Fruit fly (Drosophila melanogaster) whole organism, embryonic: ENCODE data around the gene timeout.

Experiments
- Aef1 ChIP-seq: fragments of 200-800 bp; sonication (Bioruptor generic); IDR thresholded peaks from 3 replicates; pipeline ENCODE4 v1.3.6; 2022; ENCODE audit warnings: missing biosample characterization, missing genetic modification characterization
- CG10366 ChIP-seq: fragments of 200-800 bp; sonication (Bioruptor generic); IDR thresholded peaks from 2 replicates; pipeline ENCODE4 v1.3.6; 2022; ENCODE audit warnings: missing biosample characterization, missing genetic modification characterization
- CG10543 ChIP-seq: fragments of 200-800 bp; sonication (Bioruptor generic); optimal IDR thresholded peaks from 3 replicates; lab custom pipeline; 2017; ENCODE audit warnings: missing biosample characterization, mild to moderate bottlenecking, missing genetic modification characterization, moderate library complexity
- CG11093 ChIP-seq: fragments of 200-800 bp; sonication (Bioruptor generic); IDR thresholded peaks from 3 replicates; pipeline ENCODE4 v1.3.6; 2022; ENCODE audit warnings: missing biosample characterization, missing genetic modification characterization
- CG11723 ChIP-seq: fragments of 200-800 bp; sonication (Bioruptor generic); optimal IDR thresholded peaks from 2 replicates; lab custom pipeline; 2017; ENCODE audit warnings: missing biosample characterization, mild to moderate bottlenecking, missing genetic modification characterization
- CG12236 ChIP-seq: fragments of 200-800 bp; sonication (Bioruptor generic); optimal IDR thresholded peaks from 2 replicates; lab custom pipeline; 2016; ENCODE audit warnings: missing biosample characterization, missing genetic modification characterization
- CG14965 ChIP-seq: fragments of 200-800 bp; sonication (Bioruptor generic); optimal IDR thresholded peaks from 2 replicates; lab custom pipeline; 2016; ENCODE audit warnings: missing biosample characterization, missing genetic modification characterization, borderline replicate concordance
- CG15011 ChIP-seq: fragments of 200-800 bp; sonication (Bioruptor generic); optimal IDR thresholded peaks from 3 replicates; lab custom pipeline; 2018; ENCODE audit warnings: missing biosample characterization, mild to moderate bottlenecking, missing genetic modification characterization
- CG17612 ChIP-seq: fragments of 200-800 bp; sonication (Bioruptor generic); IDR thresholded peaks from 2 replicates; pipeline ENCODE4 v1.3.6; 2022; ENCODE audit warnings: missing biosample characterization, missing genetic modification characterization
- CG17802 ChIP-seq: fragments of 200-800 bp; sonication (Bioruptor generic); optimal IDR thresholded peaks from 2 replicates; lab custom pipeline; 2018; ENCODE audit warnings: missing biosample characterization, mild to moderate bottlenecking, missing genetic modification characterization, moderate library complexity
- CG1792 ChIP-seq: fragments of 200-800 bp; sonication (Bioruptor generic); optimal IDR thresholded peaks from 2 replicates; lab custom pipeline; 2016; ENCODE audit warnings: missing biosample characterization, missing genetic modification characterization
- CG18011 ChIP-seq: fragments of 200-800 bp; sonication (Bioruptor generic); optimal IDR thresholded peaks from 2 replicates; lab custom pipeline; 2017; ENCODE audit warnings: missing biosample characterization, missing genetic modification characterization, mild to moderate bottlenecking, moderate library complexity, missing genotype
- CG18262 ChIP-seq: fragments of 200-800 bp; optimal IDR thresholded peaks from 3 replicates; lab custom pipeline; 2019; ENCODE audit warnings: missing biosample characterization, mild to moderate bottlenecking, missing genetic modification characterization, moderate library complexity
- CG2199 ChIP-seq: fragments of 200-800 bp; sonication (Bioruptor generic); IDR thresholded peaks from 3 replicates; pipeline ENCODE4 v1.3.6; 2022; ENCODE audit warnings: missing biosample characterization, missing genetic modification characterization
- CG30020 ChIP-seq: fragments of 200-800 bp; optimal IDR thresholded peaks from 2 replicates; lab custom pipeline; 2019; ENCODE audit warnings: missing biosample characterization, mild to moderate bottlenecking, missing genetic modification characterization, moderate library complexity
- CG4360 ChIP-seq: fragments of 200-800 bp; sonication (Bioruptor generic); IDR thresholded peaks from 2 replicates; pipeline ENCODE4 v1.3.6; 2022; ENCODE audit warnings: missing biosample characterization, missing genetic modification characterization
- CG6791 ChIP-seq: fragments of 200-800 bp; sonication (Bioruptor generic); IDR thresholded peaks from 3 replicates; pipeline ENCODE4 v1.3.6; 2022; ENCODE audit warnings: missing biosample characterization, missing genetic modification characterization; ENCODE audit not compliant: partially characterized antibody
- CG7786 ChIP-seq: fragments of 200-800 bp; sonication (Bioruptor generic); optimal IDR thresholded peaks from 2 replicates; lab custom pipeline; 2016; ENCODE audit warnings: missing biosample characterization, missing genetic modification characterization
- CG8944 ChIP-seq: fragments of 200-800 bp; sonication (Bioruptor generic); optimal IDR thresholded peaks from 3 replicates; lab custom pipeline; 2016; ENCODE audit warnings: missing biosample characterization, missing genetic modification characterization
- Chrac-16 ChIP-seq: fragments of 200-800 bp; sonication (Bioruptor generic); optimal IDR thresholded peaks from 3 replicates; lab custom pipeline; 2016; ENCODE audit warnings: missing biosample characterization, missing genetic modification characterization
- Elba2 ChIP-seq: fragments of 200-800 bp; sonication (Bioruptor generic); optimal IDR thresholded peaks from 3 replicates; lab custom pipeline; 2016; ENCODE audit warnings: missing biosample characterization, missing genetic modification characterization
- Fer2 ChIP-seq: fragments of 200-800 bp; sonication (Bioruptor generic); optimal IDR thresholded peaks from 2 replicates; lab custom pipeline; 2018; ENCODE audit warnings: missing biosample characterization, mild to moderate bottlenecking, missing genetic modification characterization, moderate library complexity
- H2.0 ChIP-seq: fragments of 200-800 bp; sonication (Bioruptor generic); IDR thresholded peaks from 2 replicates; pipeline ENCODE4 v1.3.6; 2022; ENCODE audit warnings: missing biosample characterization, missing genetic modification characterization
- HLH3B ChIP-seq: fragments of 200-800 bp; sonication (Bioruptor generic); IDR thresholded peaks from 2 replicates; pipeline ENCODE4 v1.3.6; 2022; ENCODE audit warnings: missing biosample characterization, missing genetic modification characterization
- Hsf ChIP-seq: fragments of 200-800 bp; sonication (Bioruptor generic); optimal IDR thresholded peaks from 3 replicates; lab custom pipeline; 2016; ENCODE audit warnings: missing biosample characterization, missing genetic modification characterization
- NFAT ChIP-seq: fragments of 200-800 bp; sonication (Bioruptor generic); IDR thresholded peaks from 2 replicates; pipeline ENCODE4 v1.3.6; 2022; ENCODE audit warnings: missing biosample characterization, missing genetic modification characterization
- Neu2 ChIP-seq: fragments of 200-800 bp; sonication (Bioruptor generic); optimal IDR thresholded peaks from 3 replicates; lab custom pipeline; 2016; ENCODE audit warnings: missing biosample characterization, missing genetic modification characterization, borderline replicate concordance
- Nf-YC ChIP-seq: fragments of 200-800 bp; optimal IDR thresholded peaks from 3 replicates; lab custom pipeline; 2019; ENCODE audit warnings: missing biosample characterization, mild to moderate bottlenecking, missing genetic modification characterization, moderate library complexity
- Sox100B ChIP-seq: fragments of 200-800 bp; sonication (Bioruptor generic); optimal IDR thresholded peaks from 3 replicates; lab custom pipeline; 2018; ENCODE audit warnings: missing biosample characterization, mild to moderate bottlenecking, missing genetic modification characterization
- aop ChIP-seq: fragments of 200-800 bp; sonication (Bioruptor generic); IDR thresholded peaks from 2 replicates; pipeline ENCODE4 v1.3.6; 2022; ENCODE audit warnings: missing biosample characterization, missing genetic modification characterization
- ase ChIP-seq: fragments of 200-800 bp; sonication (Bioruptor generic); IDR thresholded peaks from 3 replicates; pipeline ENCODE4 v1.3.6; 2022; ENCODE audit warnings: missing biosample characterization, missing genetic modification characterization
- bsh ChIP-seq, 2 experiments: fragments of 200-800 bp; sonication (Bioruptor generic); optimal IDR thresholded peaks; 2 replicates each; lab custom pipeline; 2017 to 2018; ENCODE audit warnings: mild to moderate bottlenecking in 2 of 2, missing biosample characterization in 2 of 2, missing genetic modification characterization in 2 of 2, moderate library complexity in 1 of 2
- chn ChIP-seq: fragments of 200-800 bp; sonication (Bioruptor generic); optimal IDR thresholded peaks from 2 replicates; lab custom pipeline; 2016; ENCODE audit warnings: missing biosample characterization, missing genetic modification characterization
- danr ChIP-seq: fragments of 200-800 bp; sonication (Bioruptor generic); IDR thresholded peaks from 2 replicates; pipeline ENCODE4 v1.3.6; 2022; ENCODE audit warnings: missing biosample characterization, missing genetic modification characterization
- dimm ChIP-seq: fragments of 200-800 bp; sonication (Bioruptor generic); IDR thresholded peaks from 2 replicates; pipeline ENCODE4 v1.3.6; 2022; ENCODE audit warnings: missing biosample characterization, missing genetic modification characterization
- ftz-f1 ChIP-seq: fragments of 200-800 bp; sonication (Bioruptor generic); optimal IDR thresholded peaks from 2 replicates; lab custom pipeline; 2016; ENCODE audit warnings: missing biosample characterization, missing genetic modification characterization
- gsb ChIP-seq: fragments of 200-800 bp; sonication (Bioruptor generic); IDR thresholded peaks from 2 replicates; pipeline ENCODE4 v1.3.6; 2022; ENCODE audit warnings: missing biosample characterization, missing genetic modification characterization
- hkb ChIP-seq, 2 experiments: fragments of 200-800 bp in 1 of 2; fragments of >200 bp in 1 of 2; sonication (Bioruptor generic) in 1 of 2; IDR thresholded peaks in 1 of 2; optimal IDR thresholded peaks in 1 of 2; 2 replicates each; pipeline versions ENCODE4 v1.3.6 to Lab custom; 2017 to 2022; ENCODE audit warnings: missing biosample characterization in 1 of 2, missing genetic modification characterization in 1 of 2
- knrl ChIP-seq: fragments of 200-800 bp; sonication (Bioruptor generic); IDR thresholded peaks from 3 replicates; pipeline ENCODE4 v1.3.6; 2022; ENCODE audit warnings: missing biosample characterization, missing genetic modification characterization; ENCODE audit not compliant: partially characterized antibody
- lov ChIP-seq, 2 experiments: fragments of 200-800 bp in 1 of 2; fragments of >200 bp in 1 of 2; sonication (Bioruptor generic) in 1 of 2; IDR thresholded peaks in 1 of 2; optimal IDR thresholded peaks in 1 of 2; 2 replicates in 1 of 2; 3 replicates in 1 of 2; pipeline versions ENCODE4 v1.3.6 to Lab custom; 2017 to 2022; ENCODE audit warnings: missing biosample characterization in 1 of 2, missing genetic modification characterization in 1 of 2
- org-1 ChIP-seq: fragments of 200-800 bp; sonication (Bioruptor generic); optimal IDR thresholded peaks from 2 replicates; lab custom pipeline; 2017; ENCODE audit warnings: missing biosample characterization, missing genetic modification characterization
- phol ChIP-seq: fragments of 200-800 bp; sonication (Bioruptor generic); optimal IDR thresholded peaks from 3 replicates; lab custom pipeline; 2018; ENCODE audit warnings: missing biosample characterization, mild to moderate bottlenecking, missing genetic modification characterization, moderate library complexity
- pros ChIP-seq: fragments of 200-800 bp; sonication (Bioruptor generic); optimal IDR thresholded peaks from 3 replicates; lab custom pipeline; 2019; ENCODE audit warnings: missing biosample characterization, mild to moderate bottlenecking, missing genetic modification characterization, moderate library complexity
- run ChIP-seq: fragments of 200-800 bp; sonication (Bioruptor generic); optimal IDR thresholded peaks from 3 replicates; lab custom pipeline; 2018; ENCODE audit warnings: missing biosample characterization, mild to moderate bottlenecking, missing genetic modification characterization
- sens-2 ChIP-seq: fragments of 200-800 bp; sonication (Bioruptor generic); IDR thresholded peaks from 2 replicates; pipeline ENCODE4 v1.3.6; 2022; ENCODE audit warnings: missing biosample characterization, missing genetic modification characterization
- slbo ChIP-seq: fragments of 200-800 bp; sonication (Bioruptor generic); IDR thresholded peaks from 2 replicates; pipeline ENCODE4 v1.3.6; 2022; ENCODE audit warnings: missing biosample characterization, missing genetic modification characterization
- slou ChIP-seq: fragments of 200-800 bp; sonication (Bioruptor generic); optimal IDR thresholded peaks from 3 replicates; lab custom pipeline; 2016; ENCODE audit warnings: missing biosample characterization, missing genetic modification characterization
- sob ChIP-seq: fragments of 200-800 bp; sonication (Bioruptor generic); IDR thresholded peaks from 2 replicates; pipeline ENCODE4 v1.3.6; 2022; ENCODE audit warnings: missing biosample characterization, missing genetic modification characterization
- tll ChIP-seq, 2 experiments: fragments of 200-800 bp in 1 of 2; fragments of >200 bp in 1 of 2; sonication (Bioruptor generic) in 1 of 2; optimal IDR thresholded peaks; 2 replicates each; lab custom pipeline; 2017 to 2019; ENCODE audit warnings: missing biosample characterization in 2 of 2, missing genetic modification characterization in 2 of 2, mild to moderate bottlenecking in 1 of 2, moderate library complexity in 1 of 2
- toy ChIP-seq: fragments of 200-800 bp; sonication (Bioruptor generic); IDR thresholded peaks from 2 replicates; pipeline ENCODE4 v1.3.6; 2022; ENCODE audit warnings: missing biosample characterization, missing genetic modification characterization
- ttk ChIP-seq: fragments of 200-800 bp; sonication (Bioruptor generic); IDR thresholded peaks from 2 replicates; pipeline ENCODE4 v2.1.2; 2022; ENCODE audit warnings: missing biosample characterization, missing genetic modification characterization

Gene timeout

DNA sequence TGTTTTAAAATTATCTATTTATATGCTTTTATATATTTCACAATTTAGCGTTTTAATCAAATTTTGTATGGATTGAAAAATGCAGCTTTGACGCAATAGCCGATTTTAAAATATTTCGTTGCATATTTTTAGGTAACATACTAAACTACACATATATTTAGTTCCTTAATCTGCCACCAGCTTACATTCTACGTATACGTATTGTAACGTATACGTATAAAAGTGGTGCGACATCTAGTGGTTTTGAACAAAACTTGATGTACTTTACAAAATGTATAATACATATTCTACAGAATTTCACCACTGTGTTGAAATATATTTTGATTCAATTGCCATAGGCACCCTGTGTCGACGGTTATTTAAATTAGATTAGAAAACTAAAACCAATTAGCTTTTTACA lies 10.2 kb upstream of the timeout start (continued):
- TF ChIP-seq sob (peak; percentile 39; the same call in 1 of the 2 replicates), CG18011 (GFP tag; lab: Kevin White, UChicago) (no peak), run (tag; lab: Kevin White, UChicago) (no peak), bsh (GFP tag; optimal IDR thresholded peaks at IDR 0.05; lab: Kevin White, UChicago) (peak in 1 of 2 experiments; percentile 20), ttk (no peak), CG17612 (GFP tag; lab: Robert Waterston, UW) (no peak), chn (peak; percentile 14), aop (GFP tag; lab: Robert Waterston, UW) (no peak), CG10543 (GFP tag; lab: Kevin White, UChicago) (no peak), CG11723 (no peak), CG17802 (tag; lab: Kevin White, UChicago) (no peak), tll (GFP tag; optimal IDR thresholded peaks at IDR 0.05; lab: Kevin White, UChicago) (no peak), CG1792 (no peak), Chrac-16 (GFP tag; lab: Kevin White, UChicago) (peak; percentile 8), phol (tag; lab: Kevin White, UChicago) (peak; percentile 22), Nf-YC (tag; lab: Kevin White, UChicago) (peak; percentile 19), lov (optimal IDR thresholded peaks at IDR 0.05; lab: Kevin White, UChicago) (no peak), lov (GFP tag; IDR thresholded peaks at IDR 0.05; lab: Robert Waterston, UW) (no peak), Neu2 (GFP tag; lab: Kevin White, UChicago) (no peak), hkb (optimal IDR thresholded peaks at IDR 0.05; lab: Kevin White, UChicago) (no peak), hkb (GFP tag; IDR thresholded peaks at IDR 0.05; lab: Robert Waterston, UW) (no peak), slou (GFP tag; lab: Kevin White, UChicago) (peak; percentile 7), Fer2 (tag; lab: Kevin White, UChicago) (no peak), CG18262 (tag; lab: Kevin White, UChicago) (peak; percentile 9), Hsf (GFP tag; lab: Kevin White, UChicago) (peak; percentile 48), ase (GFP tag; lab: Robert Waterston, UW) (no peak), Aef1 (GFP tag; lab: Robert Waterston, UW) (no peak), H2.0 (GFP tag; lab: Robert Waterston, UW) (no peak), CG11093 (GFP tag; lab: Robert Waterston, UW) (no peak), dimm (no peak), CG10366 (GFP tag; lab: Robert Waterston, UW) (peak; percentile 43; the same call in 1 of the 2 replicates), CG15011 (GFP tag; lab: Kevin White, UChicago) (no peak), CG7786 (GFP tag; lab: Kevin White, UChicago) (no peak), slbo (GFP tag; lab: Robert Waterston, UW) (peak; percentile 46; the same call in 1 of the 2 replicates), sens-2 (no peak), CG8944 (GFP tag; lab: Kevin White, UChicago) (peak; percentile 9), CG2199 (no peak), toy (GFP tag; lab: Robert Waterston, UW) (no peak), danr (no peak), CG14965 (GFP tag; lab: Kevin White, UChicago) (no peak), Elba2 (GFP tag; lab: Kevin White, UChicago) (no peak), HLH3B (GFP tag; lab: Robert Waterston, UW) (no peak), CG4360 (GFP tag; lab: Robert Waterston, UW) (no peak), ftz-f1 (GFP tag; lab: Kevin White, UChicago) (no peak), CG6791 (GFP tag; lab: Robert Waterston, UW) (no peak), knrl (peak; percentile 62; the same call in 1 of the 3 replicates), gsb (GFP tag; lab: Robert Waterston, UW) (no peak), CG12236 (no peak), CG30020 (tag; lab: Kevin White, UChicago) (no peak), NFAT (GFP tag; lab: Robert Waterston, UW) (peak; percentile 9; the same call in 1 of the 2 replicates), pros (GFP tag; lab: Kevin White, UChicago) (no peak), Sox100B (GFP tag; lab: Kevin White, UChicago) (no peak), org-1 (GFP tag; lab: Kevin White, UChicago) (no peak)
